Fruit fly (Drosophila melanogaster) whole organism, embryonic: ENCODE data around the gene CG11052.

Experiments
- BEAF-32 ChIP-seq: fragments of 200-800 bp; sonication (Bioruptor generic); optimal IDR thresholded peaks from 3 replicates; lab custom pipeline; 2017; ENCODE audit warnings: missing biosample characterization, missing genetic modification characterization, mild to moderate bottlenecking, moderate library complexity, missing genetic modification reagents
- Bgb ChIP-seq: fragments of 200-800 bp; sonication (Bioruptor generic); IDR thresholded peaks from 2 replicates; pipeline ENCODE4 v1.3.6; 2022; ENCODE audit warnings: missing biosample characterization, missing genetic modification characterization; ENCODE audit not compliant: partially characterized antibody
- CG10147 ChIP-seq: fragments of 200-800 bp; sonication (Bioruptor generic); optimal IDR thresholded peaks from 2 replicates; lab custom pipeline; 2019; ENCODE audit warnings: missing biosample characterization, mild to moderate bottlenecking, missing genetic modification characterization, moderate library complexity
- CG10431 ChIP-seq: fragments of 200-800 bp; sonication (Bioruptor generic); optimal IDR thresholded peaks from 3 replicates; lab custom pipeline; 2018; ENCODE audit warnings: missing biosample characterization, mild to moderate bottlenecking, missing genetic modification characterization
- CG11247 ChIP-seq: fragments of 200-800 bp; sonication (Bioruptor generic); IDR thresholded peaks from 2 replicates; pipeline ENCODE4 v1.3.6; 2022; ENCODE audit warnings: missing biosample characterization, missing genetic modification characterization
- CG11560 ChIP-seq: fragments of 200-800 bp; sonication (Bioruptor generic); IDR thresholded peaks from 3 replicates; pipeline ENCODE4 v1.3.6; 2022; ENCODE audit warnings: missing biosample characterization, missing genetic modification characterization
- CG12659 ChIP-seq: fragments of 200-800 bp; sonication (Bioruptor generic); optimal IDR thresholded peaks from 3 replicates; lab custom pipeline; 2017; ENCODE audit warnings: mild to moderate bottlenecking, missing biosample characterization, missing genetic modification reagents, missing genetic modification characterization
- CG13287 ChIP-seq: fragments of 200-800 bp; sonication (Bioruptor generic); IDR thresholded peaks from 2 replicates; pipeline ENCODE4 v1.3.6; 2022; ENCODE audit warnings: missing biosample characterization, missing genetic modification characterization; ENCODE audit not compliant: partially characterized antibody
- CG14710 ChIP-seq: fragments of 200-800 bp; sonication (Bioruptor generic); optimal IDR thresholded peaks from 3 replicates; lab custom pipeline; 2019; ENCODE audit warnings: missing biosample characterization, mild to moderate bottlenecking, missing genetic modification characterization, moderate library complexity
- CG15514 ChIP-seq: fragments of 200-800 bp; sonication (Bioruptor generic); optimal IDR thresholded peaks from 3 replicates; lab custom pipeline; 2017; ENCODE audit warnings: missing biosample characterization, missing genetic modification characterization, mild to moderate bottlenecking, moderate library complexity, missing genetic modification reagents
- CG15601 ChIP-seq: fragments of 200-800 bp; sonication (Bioruptor generic); optimal IDR thresholded peaks from 3 replicates; lab custom pipeline; 2019; ENCODE audit warnings: missing biosample characterization, mild to moderate bottlenecking, missing genetic modification characterization, moderate library complexity
- CG1603 ChIP-seq: fragments of 200-800 bp; sonication (Bioruptor generic); optimal IDR thresholded peaks from 2 replicates; lab custom pipeline; 2019; ENCODE audit warnings: missing biosample characterization, mild to moderate bottlenecking, missing genetic modification characterization, moderate library complexity
- CG17328 ChIP-seq: fragments of 200-800 bp; sonication (Bioruptor generic); IDR thresholded peaks from 2 replicates; pipeline ENCODE4 v1.3.6; 2022; ENCODE audit warnings: missing biosample characterization, missing genetic modification characterization
- CG17359 ChIP-seq: fragments of 200-800 bp; sonication (Bioruptor generic); optimal IDR thresholded peaks from 3 replicates; lab custom pipeline; 2018; ENCODE audit warnings: missing biosample characterization, mild to moderate bottlenecking, missing genetic modification characterization, moderate library complexity
- CG8478 ChIP-seq: fragments of >200 bp; optimal IDR thresholded peaks from 2 replicates; lab custom pipeline; 2018
- CG9932 ChIP-seq: fragments of 200-800 bp; sonication (Bioruptor generic); IDR thresholded peaks from 2 replicates; pipeline ENCODE4 v1.3.6; 2022; ENCODE audit warnings: missing biosample characterization, missing genetic modification characterization
- D ChIP-seq, 2 experiments: fragments of 200-800 bp in 1 of 2; fragments of >200 bp in 1 of 2; sonication (Bioruptor generic) in 1 of 2; optimal IDR thresholded peaks; 2 replicates in 1 of 2; 3 replicates in 1 of 2; lab custom pipeline; 2017; ENCODE audit warnings: mild to moderate bottlenecking in 1 of 2, missing biosample characterization in 1 of 2, missing genetic modification characterization in 1 of 2, missing genetic modification reagents in 1 of 2
- Dbx ChIP-seq: fragments of 200-800 bp; sonication (Bioruptor generic); IDR thresholded peaks from 3 replicates; pipeline ENCODE4 v1.3.6; 2022; ENCODE audit warnings: missing biosample characterization, missing genetic modification characterization
- Dp ChIP-seq: fragments of 200-800 bp; sonication (Bioruptor generic); optimal IDR thresholded peaks from 2 replicates; lab custom pipeline; 2018; ENCODE audit warnings: missing biosample characterization, mild to moderate bottlenecking, missing genetic modification characterization, moderate library complexity
- Dref ChIP-seq: fragments of 200-800 bp; sonication (Bioruptor generic); IDR thresholded peaks from 2 replicates; pipeline ENCODE4 v1.3.6; 2022; ENCODE audit warnings: missing biosample characterization, missing genetic modification characterization
- E2f2 ChIP-seq: fragments of 200-800 bp; sonication (Bioruptor generic); IDR thresholded peaks from 2 replicates; pipeline ENCODE4 v1.3.6; 2022; ENCODE audit warnings: missing biosample characterization, missing genetic modification characterization
- HmgZ ChIP-seq: fragments of 200-800 bp; sonication (Bioruptor generic); optimal IDR thresholded peaks from 2 replicates; lab custom pipeline; 2018; ENCODE audit warnings: missing biosample characterization, mild to moderate bottlenecking, missing genetic modification characterization
- Opbp ChIP-seq: fragments of 200-800 bp; sonication (Bioruptor generic); IDR thresholded peaks from 3 replicates; pipeline ENCODE4 v1.3.6; 2022; ENCODE audit warnings: missing biosample characterization, missing genetic modification characterization; ENCODE audit not compliant: partially characterized antibody
- Rx ChIP-seq: fragments of 200-800 bp; sonication (Bioruptor generic); IDR thresholded peaks from 2 replicates; pipeline ENCODE4 v1.3.6; 2022; ENCODE audit warnings: missing biosample characterization, missing genetic modification characterization
- Six4 ChIP-seq: fragments of 200-800 bp; sonication (Bioruptor generic); optimal IDR thresholded peaks from 2 replicates; lab custom pipeline; 2016; ENCODE audit warnings: missing biosample characterization, missing genetic modification characterization
- Taf1 ChIP-seq: fragments of 200-800 bp; sonication (Bioruptor generic); IDR thresholded peaks from 2 replicates; pipeline ENCODE4 v1.3.6; 2022; ENCODE audit warnings: missing biosample characterization, missing genetic modification characterization
- YL-1 ChIP-seq: fragments of 200-800 bp; sonication (Bioruptor generic); optimal IDR thresholded peaks from 3 replicates; lab custom pipeline; 2017; ENCODE audit warnings: missing biosample characterization, mild to moderate bottlenecking, missing genetic modification characterization
- ara ChIP-seq: fragments of 200-800 bp; sonication (Bioruptor generic); IDR thresholded peaks from 2 replicates; pipeline ENCODE4 v1.3.6; 2022; ENCODE audit warnings: missing biosample characterization, missing genetic modification characterization
- bbx ChIP-seq: fragments of 200-800 bp; sonication (Bioruptor generic); IDR thresholded peaks from 2 replicates; pipeline ENCODE4 v1.3.6; 2022; ENCODE audit warnings: missing biosample characterization, missing genetic modification characterization; ENCODE audit not compliant: partially characterized antibody
- cas ChIP-seq: fragments of 200-800 bp; sonication (Bioruptor generic); IDR thresholded peaks from 2 replicates; pipeline ENCODE4 v1.3.6; 2022; ENCODE audit warnings: missing biosample characterization, missing genetic modification characterization
- caup ChIP-seq: fragments of 200-800 bp; sonication (Bioruptor generic); optimal IDR thresholded peaks from 3 replicates; lab custom pipeline; 2017; ENCODE audit warnings: missing biosample characterization, mild to moderate bottlenecking, missing genetic modification characterization, moderate library complexity; ENCODE audit not compliant: severe bottlenecking
- chinmo ChIP-seq: fragments of 200-800 bp; sonication (Bioruptor generic); IDR thresholded peaks from 4 replicates; pipeline ENCODE4 v1.3.6; 2022; ENCODE audit warnings: missing biosample characterization, missing genetic modification characterization; ENCODE audit not compliant: partially characterized antibody
- fu2 ChIP-seq: fragments of 200-800 bp; sonication (Bioruptor generic); optimal IDR thresholded peaks from 2 replicates; lab custom pipeline; 2016; ENCODE audit warnings: missing biosample characterization, missing genetic modification characterization
- gfzf ChIP-seq: fragments of 200-800 bp; sonication (Bioruptor generic); optimal IDR thresholded peaks from 2 replicates; lab custom pipeline; 2016; ENCODE audit warnings: missing biosample characterization, mild to moderate bottlenecking, missing genetic modification characterization, moderate library complexity
- kah ChIP-seq: fragments of 200-800 bp; sonication (Bioruptor generic); optimal IDR thresholded peaks from 2 replicates; lab custom pipeline; 2018; ENCODE audit warnings: missing biosample characterization, mild to moderate bottlenecking, missing genetic modification characterization
- lbe ChIP-seq: fragments of 200-800 bp; sonication (Bioruptor generic); optimal IDR thresholded peaks from 2 replicates; lab custom pipeline; 2016; ENCODE audit warnings: missing biosample characterization, mild to moderate bottlenecking, missing genetic modification characterization
- nom ChIP-seq: fragments of 200-800 bp; sonication (Bioruptor generic); optimal IDR thresholded peaks from 2 replicates; lab custom pipeline; 2017; ENCODE audit warnings: missing biosample characterization, missing genetic modification characterization, mild to moderate bottlenecking, moderate library complexity, missing genetic modification reagents
- oc ChIP-seq: fragments of 200-800 bp; sonication (Bioruptor generic); optimal IDR thresholded peaks from 2 replicates; lab custom pipeline; 2018; ENCODE audit warnings: missing biosample characterization, mild to moderate bottlenecking, missing genetic modification characterization, moderate library complexity
- pzg ChIP-seq: fragments of 200-800 bp; sonication (Bioruptor generic); optimal IDR thresholded peaks from 3 replicates; lab custom pipeline; 2018; ENCODE audit warnings: missing biosample characterization, mild to moderate bottlenecking, missing genetic modification characterization, moderate library complexity
- row ChIP-seq: fragments of 200-800 bp; sonication (Bioruptor generic); IDR thresholded peaks from 3 replicates; pipeline ENCODE4 v1.3.6; 2022; ENCODE audit warnings: missing biosample characterization, missing genetic modification characterization
- schlank ChIP-seq: fragments of 200-800 bp; sonication (Bioruptor generic); optimal IDR thresholded peaks from 2 replicates; lab custom pipeline; 2018; ENCODE audit warnings: missing biosample characterization, mild to moderate bottlenecking, missing genetic modification characterization
- scrt ChIP-seq: fragments of 200-800 bp; sonication (Bioruptor generic); optimal IDR thresholded peaks from 2 replicates; lab custom pipeline; 2018; ENCODE audit warnings: missing biosample characterization, mild to moderate bottlenecking, missing genetic modification characterization, moderate library complexity
- sens ChIP-seq: fragments of 200-800 bp; sonication (Bioruptor generic); peaks from one replicate; lab custom pipeline; 2016; ENCODE audit warnings: missing biosample characterization, missing genetic modification characterization
- tll ChIP-seq, 2 experiments: fragments of 200-800 bp in 1 of 2; fragments of >200 bp in 1 of 2; sonication (Bioruptor generic) in 1 of 2; optimal IDR thresholded peaks; 2 replicates each; lab custom pipeline; 2017 to 2019; ENCODE audit warnings: missing biosample characterization in 2 of 2, missing genetic modification characterization in 2 of 2, mild to moderate bottlenecking in 1 of 2, moderate library complexity in 1 of 2

Gene CG11052

DNA sequence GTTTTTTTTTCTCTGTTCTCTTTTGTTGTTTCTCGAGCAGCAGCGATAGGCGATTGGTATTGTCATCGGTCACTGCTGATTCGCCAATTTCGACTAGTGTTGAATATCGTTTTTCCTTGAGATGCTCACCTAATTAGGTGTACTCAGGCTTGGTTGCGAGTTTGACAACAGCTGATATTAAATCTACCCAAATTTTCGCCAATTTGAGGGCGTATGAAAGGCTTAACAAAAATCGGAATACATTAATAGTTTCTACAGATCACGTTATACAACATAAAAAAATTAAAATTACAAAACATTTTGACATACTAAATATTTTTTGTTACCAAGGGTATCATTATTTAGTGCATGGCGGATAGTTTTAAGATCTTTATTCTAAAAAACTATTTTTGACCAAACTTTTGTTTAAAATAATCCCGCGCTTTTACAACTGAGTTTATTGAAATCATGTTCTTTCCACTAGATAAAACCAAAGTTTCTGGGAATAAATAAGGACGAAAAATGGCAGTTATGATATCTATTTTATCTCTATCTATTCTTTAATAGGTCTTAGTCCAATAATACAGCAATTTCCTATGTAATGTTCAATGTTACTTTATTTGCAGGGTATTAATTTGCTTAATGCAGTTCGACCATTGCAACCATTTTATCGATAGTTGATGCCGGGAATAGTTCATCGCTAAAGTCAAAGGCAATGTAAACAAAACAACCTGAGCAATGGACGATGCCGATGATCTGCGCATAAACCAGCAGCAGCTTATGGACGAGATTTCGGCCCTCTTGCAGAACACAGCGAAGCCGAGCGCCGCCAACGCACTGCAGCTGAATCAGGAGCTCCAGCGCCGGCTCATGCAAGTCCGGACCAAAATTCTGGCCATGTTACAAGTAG, 4.3 kb upstream of the CG11052 start, which contains the start of the genes CG10435 and Pbp95 (continued):
- TF ChIP-seq fu2 (GFP tag; lab: Kevin White, UChicago) (peak; percentile 40), D (optimal IDR thresholded peaks at IDR 0.05; lab: Kevin White, UChicago) (peak; percentile 80), D (GFP tag; optimal IDR thresholded peaks at IDR 0.05; lab: Kevin White, UChicago) (peak; percentile 28), oc (tag; lab: Kevin White, UChicago) (no peak), cas (GFP tag; lab: Robert Waterston, UW) (peak; percentile 61), CG17359 (tag; lab: Kevin White, UChicago) (peak; percentile 51), Taf1 (peak; percentile 44), HmgZ (tag; lab: Kevin White, UChicago) (peak; percentile 54), CG11247 (GFP tag; lab: Robert Waterston, UW) (peak; percentile 51; the same call in 1 of the 2 replicates), CG14710 (peak; percentile 48), CG8478 (lab: Kevin White, UChicago) (no peak), CG9932 (GFP tag; lab: Robert Waterston, UW) (peak; percentile 79), Dbx (GFP tag; lab: Robert Waterston, UW) (peak; percentile 67; the same call in 1 of the 3 replicates)

DNA sequence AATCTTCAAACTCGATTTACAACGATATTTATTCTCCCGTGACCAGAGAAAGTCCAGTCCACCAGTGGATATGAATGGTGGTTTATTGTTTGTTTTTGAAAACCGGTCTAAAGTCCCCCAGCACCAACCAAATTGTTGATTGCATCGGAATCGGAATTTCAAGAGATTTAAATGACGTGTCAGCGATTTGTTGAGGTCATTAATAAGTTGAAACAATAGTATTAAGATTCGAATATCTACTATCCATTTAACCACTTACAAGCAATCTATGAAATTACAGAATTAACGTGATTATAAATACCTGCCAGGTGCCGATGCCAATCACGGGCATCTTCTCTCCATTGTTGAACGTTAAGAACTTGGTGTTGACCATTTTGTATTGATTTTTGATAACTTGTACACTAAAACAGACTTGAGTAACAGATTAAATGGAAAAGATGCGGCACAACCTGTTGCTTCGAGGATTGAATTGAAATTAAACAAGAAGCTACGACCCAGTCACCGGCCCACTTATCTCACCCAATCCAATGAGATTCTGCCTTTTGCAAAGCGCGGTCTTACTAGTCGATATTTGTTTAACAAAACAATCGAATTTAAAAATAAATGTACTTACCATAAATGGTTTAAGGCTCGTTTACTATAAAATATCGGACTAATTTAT, 1.4 kb downstream of the CG11052 start, which contains the start of gene CG2767:
CG2767 (minus strand) TSS at position 516 of the 661 bp plus-strand sequence.
- TF ChIP-seq schlank (tag; lab: Kevin White, UChicago) (no peak), oc (tag; lab: Kevin White, UChicago) (peak; percentile 12), row (GFP tag; lab: Robert Waterston, UW) (no peak; the same call in 2 of the 3 replicates), CG15601 (tag; lab: Kevin White, UChicago) (peak; percentile 73), lbe (GFP tag; lab: Kevin White, UChicago) (peak; percentile 27), CG17328 (GFP tag; lab: Robert Waterston, UW) (no peak), pzg (peak; percentile 56), caup (GFP tag; lab: Kevin White, UChicago) (no peak), kah (peak; percentile 53), Six4 (GFP tag; lab: Kevin White, UChicago) (no peak), YL-1 (peak; percentile 12), scrt (GFP tag; lab: Kevin White, UChicago) (peak; percentile 85), gfzf (peak; percentile 74), BEAF-32 (peak; percentile 10), CG12659 (GFP tag; lab: Kevin White, UChicago) (peak; percentile 15), chinmo (no peak), CG10431 (GFP tag; lab: Kevin White, UChicago) (no peak), CG13287 (GFP tag; lab: Robert Waterston, UW) (peak; percentile 34; the same call in 1 of the 2 replicates), Bgb (GFP tag; lab: Robert Waterston, UW) (peak; percentile 11; the same call in 1 of the 2 replicates), nom (GFP tag; lab: Kevin White, UChicago) (peak; percentile 77), Rx (GFP tag; lab: Robert Waterston, UW) (no peak), Dref (GFP tag; lab: Robert Waterston, UW) (peak; percentile 69), Dp (peak; percentile 84), CG10147 (GFP tag; lab: Kevin White, UChicago) (no peak), E2f2 (GFP tag; lab: Robert Waterston, UW) (peak; percentile 86), tll (GFP tag; optimal IDR thresholded peaks at IDR 0.05; lab: Kevin White, UChicago) (no peak), ara (GFP tag; lab: Robert Waterston, UW) (no peak), bbx (0 out of 2 replicates have a peak, but pooled peaks have one; percentile 10), sens (GFP tag; lab: Kevin White, UChicago) (peak; percentile 40), Opbp (peak; percentile 8; the same call in 2 of the 3 replicates), CG15514 (GFP tag; lab: Kevin White, UChicago) (peak; percentile 89), CG11560 (peak; percentile 87; the same call in 1 of the 3 replicates), CG1603 (peak; percentile 20)
